Worm (Caenorhabditis elegans) whole organism, mixed stage, embryonic: ENCODE measurements around the gene F28H6.4.

ENCODE experiments used
- M03D4.4 ChIP-seq: sonication (generic microtip); optimal IDR thresholded peaks from 2 replicates; lab custom pipeline; 2017; ENCODE audit warnings: mild to moderate bottlenecking, missing genetic modification characterization, missing compliant biosample characterization
- bed-3 ChIP-seq: fragments of 200-800 bp; sonication (Bioruptor generic); optimal IDR thresholded peaks from 3 replicates; lab custom pipeline; 2018; ENCODE audit warnings: mild to moderate bottlenecking, missing genetic modification characterization, moderate library complexity, missing compliant biosample characterization
- blmp-1 ChIP-seq: fragments of 150-350 bp; optimal IDR thresholded peaks from 2 replicates; lab custom pipeline; 2014; ENCODE audit warnings: missing biosample characterization, missing genetic modification characterization
- ceh-39 ChIP-seq: fragments of 150-350 bp; optimal IDR thresholded peaks from 2 replicates; lab custom pipeline; 2014; ENCODE audit warnings: missing biosample characterization, missing genetic modification characterization
- ceh-43 ChIP-seq: fragments of 200-800 bp; sonication (Bioruptor generic); optimal IDR thresholded peaks from 2 replicates; lab custom pipeline; 2018; ENCODE audit warnings: mild to moderate bottlenecking, missing genetic modification characterization, moderate library complexity, missing compliant biosample characterization
- ceh-83 ChIP-seq: fragments of 200-800 bp; sonication (Bioruptor generic); optimal IDR thresholded peaks from 2 replicates; lab custom pipeline; 2018; ENCODE audit warnings: mild to moderate bottlenecking, missing genetic modification characterization, missing compliant biosample characterization
- ces-1 ChIP-seq: fragments of 150-350 bp; optimal IDR thresholded peaks from 2 replicates; lab custom pipeline; 2014; ENCODE audit warnings: missing biosample characterization, missing genetic modification reagents, missing genetic modification characterization
- cnd-1 ChIP-seq: fragments of 200-800 bp; sonication (Bioruptor generic); optimal IDR thresholded peaks from 2 replicates; lab custom pipeline; 2018; ENCODE audit warnings: mild to moderate bottlenecking, missing genetic modification characterization, missing compliant biosample characterization
- drap-1 ChIP-seq: fragments of 200-800 bp; sonication (Bioruptor generic); optimal IDR thresholded peaks from 3 replicates; lab custom pipeline; 2018; ENCODE audit warnings: mild to moderate bottlenecking, missing genetic modification characterization, missing compliant biosample characterization
- elt-1 ChIP-seq: sonication (generic microtip); optimal IDR thresholded peaks from 2 replicates; lab custom pipeline; 2017; ENCODE audit warnings: missing genetic modification characterization, mild to moderate bottlenecking, missing compliant biosample characterization, antibody characterized with exemption, moderate library complexity, borderline replicate concordance; ENCODE audit not compliant: insufficient read depth
- elt-3 ChIP-seq: fragments of 150-350 bp; optimal IDR thresholded peaks from 2 replicates; lab custom pipeline; 2014; ENCODE audit warnings: missing biosample characterization, missing genetic modification characterization
- flh-1 ChIP-seq: fragments of 200-800 bp; sonication (Bioruptor generic); optimal IDR thresholded peaks from 2 replicates; lab custom pipeline; 2018; ENCODE audit warnings: mild to moderate bottlenecking, missing genetic modification characterization, moderate library complexity, missing compliant biosample characterization
- ham-2 ChIP-seq: fragments of 200-800 bp; sonication (Bioruptor generic); optimal IDR thresholded peaks from 2 replicates; lab custom pipeline; 2018; ENCODE audit warnings: mild to moderate bottlenecking, missing genetic modification characterization, missing compliant biosample characterization
- hlh-1 ChIP-seq: fragments of 150-350 bp; optimal IDR thresholded peaks from 2 replicates; lab custom pipeline; 2014; ENCODE audit warnings: missing biosample characterization, missing genetic modification reagents, missing genetic modification characterization
- lin-13 ChIP-seq: fragments of 150-350 bp; optimal IDR thresholded peaks from 2 replicates; lab custom pipeline; 2014; ENCODE audit warnings: missing biosample characterization, missing genetic modification characterization
- lin-32 ChIP-seq: fragments of 200-800 bp; sonication (Bioruptor generic); optimal IDR thresholded peaks from 2 replicates; lab custom pipeline; 2018; ENCODE audit warnings: mild to moderate bottlenecking, missing genetic modification characterization, missing compliant biosample characterization
- lsy-2 ChIP-seq: fragments of 150-350 bp; optimal IDR thresholded peaks from 2 replicates; lab custom pipeline; 2014; ENCODE audit warnings: missing biosample characterization, missing genetic modification characterization
- mab-5 ChIP-seq: fragments of 150-350 bp; optimal IDR thresholded peaks from 2 replicates; lab custom pipeline; 2014; ENCODE audit warnings: missing biosample characterization, missing genetic modification characterization
- mep-1 ChIP-seq: fragments of 150-350 bp; optimal IDR thresholded peaks from 2 replicates; lab custom pipeline; 2017; ENCODE audit warnings: missing biosample characterization, missing genetic modification reagents, missing genetic modification characterization, inconsistent platforms
- mls-2 ChIP-seq: sonication (generic microtip); optimal IDR thresholded peaks from 2 replicates; lab custom pipeline; 2016; ENCODE audit warnings: mild to moderate bottlenecking, missing genetic modification characterization, moderate library complexity, missing compliant biosample characterization
- nhr-12 ChIP-seq: fragments of 150-350 bp; optimal IDR thresholded peaks from 2 replicates; lab custom pipeline; 2014; ENCODE audit warnings: missing biosample characterization, missing genetic modification characterization
- nhr-2 ChIP-seq: fragments of 150-350 bp; optimal IDR thresholded peaks from 2 replicates; lab custom pipeline; 2014; ENCODE audit warnings: missing biosample characterization, missing genetic modification characterization
- nhr-237 ChIP-seq: fragments of 150-350 bp; optimal IDR thresholded peaks from 2 replicates; lab custom pipeline; 2014; ENCODE audit warnings: missing biosample characterization, missing genetic modification characterization
- nhr-28 ChIP-seq: fragments of 150-350 bp; optimal IDR thresholded peaks from 2 replicates; lab custom pipeline; 2014; ENCODE audit warnings: missing biosample characterization, missing genetic modification characterization
- nhr-76 ChIP-seq: sonication (generic microtip); optimal IDR thresholded peaks from 2 replicates; lab custom pipeline; 2017; ENCODE audit warnings: missing biosample characterization, missing genetic modification characterization
- pha-4 ChIP-seq: fragments of 150-350 bp; optimal IDR thresholded peaks from 2 replicates; lab custom pipeline; 2018; ENCODE audit warnings: missing biosample characterization, missing genetic modification reagents, missing genetic modification characterization
- sem-2 ChIP-seq: fragments of 200-800 bp; sonication (Bioruptor generic); optimal IDR thresholded peaks from 2 replicates; lab custom pipeline; 2018; ENCODE audit warnings: mild to moderate bottlenecking, missing genetic modification characterization, missing compliant biosample characterization
- snpc-4 ChIP-seq: fragments of 150-350 bp; optimal IDR thresholded peaks from 2 replicates; lab custom pipeline; 2014; ENCODE audit warnings: missing biosample characterization, missing genetic modification characterization
- sptf-1 ChIP-seq: sonication (generic microtip); optimal IDR thresholded peaks from 2 replicates; lab custom pipeline; 2017; ENCODE audit warnings: mild to moderate bottlenecking, missing genetic modification characterization, moderate library complexity, missing compliant biosample characterization
- tbx-8 ChIP-seq: fragments of 200-800 bp; sonication (Bioruptor generic); optimal IDR thresholded peaks from 2 replicates; lab custom pipeline; 2018; ENCODE audit warnings: mild to moderate bottlenecking, missing genetic modification characterization, moderate library complexity, missing compliant biosample characterization
- unc-120 ChIP-seq: sonication (generic microtip); optimal IDR thresholded peaks from 2 replicates; lab custom pipeline; 2017; ENCODE audit warnings: missing genetic modification characterization, missing compliant biosample characterization; ENCODE audit not compliant: poor library complexity, severe bottlenecking
- unc-39 ChIP-seq: fragments of 150-350 bp; optimal IDR thresholded peaks from 2 replicates; lab custom pipeline; 2014; ENCODE audit warnings: missing biosample characterization, missing genetic modification characterization
- unc-62 ChIP-seq: fragments of 150-350 bp; optimal IDR thresholded peaks from 2 replicates; lab custom pipeline; 2014; ENCODE audit warnings: missing biosample characterization, missing genetic modification reagents, missing genetic modification characterization
- zip-8 ChIP-seq: fragments of 150-350 bp; optimal IDR thresholded peaks from 2 replicates; lab custom pipeline; 2014; ENCODE audit warnings: missing biosample characterization, missing genetic modification characterization
- ztf-11 ChIP-seq: fragments of 150-350 bp; optimal IDR thresholded peaks from 2 replicates; lab custom pipeline; 2014; ENCODE audit warnings: missing biosample characterization, missing genetic modification characterization

Gene F28H6.4

DNA sequence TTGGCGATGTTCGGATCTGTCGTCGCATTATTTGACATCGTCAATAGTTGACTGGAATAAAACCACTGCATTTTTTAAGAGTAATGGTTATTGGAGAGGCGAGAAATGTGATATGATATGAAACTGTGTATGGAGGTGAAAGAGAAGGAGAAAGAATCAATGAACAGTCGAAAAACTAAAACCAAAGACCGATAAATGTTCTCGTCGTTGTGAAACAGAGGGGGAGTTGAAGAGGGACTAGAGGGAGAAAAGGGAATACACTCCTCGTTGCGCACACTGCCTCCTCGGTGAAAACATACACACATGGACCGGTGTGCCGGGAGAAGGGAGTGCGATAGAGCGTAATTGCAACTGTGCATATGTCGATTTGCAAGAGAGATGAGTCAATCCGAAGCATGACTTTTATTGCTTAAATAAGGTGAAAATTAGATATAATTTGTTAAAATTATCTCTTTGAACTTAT, 41.9 kb downstream of the F28H6.4 start, which contains the start of gene sym-4:
Gene sym-4, minus strand, starts transcription at position 51 of the 463 bp plus-strand sequence.
- no peak for TF ChIP-seq zip-8 (tag; lab: Kevin White, UChicago)
- TF ChIP-seq flh-1 (GFP tag; lab: Kevin White, UChicago) = no peak
- no peak for TF ChIP-seq nhr-76 (tag; lab: Kevin White, UChicago)
- TF ChIP-seq unc-120 (tag; lab: Kevin White, UChicago) = peak; percentile 99
- no peak for TF ChIP-seq snpc-4 (tag; lab: Kevin White, UChicago)
- peak; percentile 1 for TF ChIP-seq lin-32 (GFP tag; lab: Kevin White, UChicago)
- no peak for TF ChIP-seq mab-5 (tag; lab: Kevin White, UChicago)
- peak; percentile 59 for TF ChIP-seq lsy-2 (tag; lab: Kevin White, UChicago)
- no peak for TF ChIP-seq ceh-83 (GFP tag; lab: Kevin White, UChicago)
- peak; percentile 6 for TF ChIP-seq unc-39 (tag; lab: Kevin White, UChicago)
- no peak for TF ChIP-seq nhr-28
- TF ChIP-seq nhr-237 (tag; lab: Kevin White, UChicago) = peak; percentile 83
- TF ChIP-seq ham-2 (GFP tag; lab: Kevin White, UChicago) = no peak
- TF ChIP-seq bed-3 (GFP tag; lab: Kevin White, UChicago) = no peak
- peak; percentile 68 for TF ChIP-seq elt-3
- peak; percentile 50 for TF ChIP-seq elt-1 (tag; lab: Kevin White, UChicago)
- TF ChIP-seq blmp-1 (tag; lab: Kevin White, UChicago) = no peak
- TF ChIP-seq lin-13 (tag; lab: Kevin White, UChicago) = peak; percentile 21
- peak; percentile 42 for TF ChIP-seq ceh-39 (tag; lab: Kevin White, UChicago)
- TF ChIP-seq drap-1 (GFP tag; lab: Kevin White, UChicago) = peak; percentile 36
- peak; percentile 21 for TF ChIP-seq cnd-1 (tag; lab: Kevin White, UChicago)
- TF ChIP-seq sptf-1 = peak; percentile 38
- no peak for TF ChIP-seq tbx-8 (GFP tag; lab: Kevin White, UChicago)
- no peak for TF ChIP-seq mls-2 (tag; lab: Kevin White, UChicago)
- peak; percentile 74 for TF ChIP-seq unc-62 (GFP tag; lab: Kevin White, UChicago)
- no peak for TF ChIP-seq nhr-12
- peak; percentile 87 for TF ChIP-seq ces-1
- peak; percentile 20 for TF ChIP-seq M03D4.4 (tag; lab: Kevin White, UChicago)
- peak; percentile 82 for TF ChIP-seq mep-1 (tag; lab: Kevin White, UChicago)
- TF ChIP-seq hlh-1 (tag; lab: Kevin White, UChicago) = peak; percentile 62
- TF ChIP-seq pha-4 = peak; percentile 88
- TF ChIP-seq nhr-2 (tag; lab: Kevin White, UChicago) = peak; percentile 51
- TF ChIP-seq ztf-11 (tag; lab: Kevin White, UChicago) = no peak
- TF ChIP-seq sem-2 (GFP tag; lab: Kevin White, UChicago) = no peak
- no peak for TF ChIP-seq ceh-43

DNA sequence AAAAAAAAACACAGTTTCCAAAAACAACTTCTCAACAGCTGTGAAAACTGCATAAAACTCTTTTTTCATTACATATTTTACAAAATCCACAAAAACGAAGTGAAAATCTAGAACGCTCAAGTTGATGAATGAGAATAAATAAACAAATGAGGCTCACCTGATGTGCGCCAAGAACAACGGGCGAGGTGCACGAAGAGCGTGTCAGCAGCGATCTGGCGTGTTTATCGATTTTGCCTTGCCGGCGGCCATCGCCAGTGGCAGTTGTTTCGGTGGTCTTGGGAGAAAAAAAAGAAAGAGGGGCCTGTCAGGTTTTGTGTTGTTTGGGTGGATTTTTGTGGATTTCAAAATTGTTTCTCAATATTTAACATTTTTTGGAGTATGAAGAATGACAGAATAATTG, 46.2 kb downstream of the F28H6.4 start, which contains the start of gene idhb-1:
Gene idhb-1, minus strand, starts transcription at position 214 of the 400 bp plus-strand sequence.
- TF ChIP-seq hlh-1 (tag; lab: Kevin White, UChicago) (peak; percentile 89), cnd-1 (tag; lab: Kevin White, UChicago) (peak; percentile 9), mls-2 (tag; lab: Kevin White, UChicago) (peak; percentile 11), pha-4 (peak; percentile 31), lsy-2 (tag; lab: Kevin White, UChicago) (peak; percentile 51), sptf-1 (no peak), M03D4.4 (tag; lab: Kevin White, UChicago) (no peak), mep-1 (tag; lab: Kevin White, UChicago) (peak; percentile 24), lin-13 (tag; lab: Kevin White, UChicago) (peak; percentile 83), zip-8 (tag; lab: Kevin White, UChicago) (no peak), unc-62 (GFP tag; lab: Kevin White, UChicago) (no peak)
- TF ChIP-seq, all 35 proteins: peak for 7

DNA sequence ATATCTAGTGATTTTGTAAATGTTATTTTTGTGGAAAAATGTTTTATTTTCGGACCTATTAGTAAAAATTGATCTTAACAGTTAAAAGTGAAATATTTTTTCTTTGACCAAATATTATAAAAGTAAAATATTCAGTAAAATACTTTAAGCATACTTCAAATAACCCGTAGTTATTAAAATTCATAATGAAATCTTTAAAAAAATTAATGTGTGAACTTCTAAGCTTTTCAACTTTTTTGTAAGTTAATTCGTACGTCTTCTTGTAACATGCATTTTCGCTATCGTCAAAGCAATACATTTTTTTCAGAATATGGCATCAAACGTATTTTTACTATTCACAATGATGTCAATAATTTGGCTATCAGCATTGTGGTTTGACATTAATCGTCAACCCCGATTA, 48.1 kb downstream of the F28H6.4 start, which contains the start of gene C37E2.2:
Gene C37E2.2, plus strand, starts transcription at position 301 of the 400 bp plus-strand sequence.
- TF ChIP-seq snpc-4 (tag; lab: Kevin White, UChicago) (no peak), blmp-1 (tag; lab: Kevin White, UChicago) (no peak), elt-1 (tag; lab: Kevin White, UChicago) (no peak), sem-2 (GFP tag; lab: Kevin White, UChicago) (no peak)
